In the genomic region with DNA sequence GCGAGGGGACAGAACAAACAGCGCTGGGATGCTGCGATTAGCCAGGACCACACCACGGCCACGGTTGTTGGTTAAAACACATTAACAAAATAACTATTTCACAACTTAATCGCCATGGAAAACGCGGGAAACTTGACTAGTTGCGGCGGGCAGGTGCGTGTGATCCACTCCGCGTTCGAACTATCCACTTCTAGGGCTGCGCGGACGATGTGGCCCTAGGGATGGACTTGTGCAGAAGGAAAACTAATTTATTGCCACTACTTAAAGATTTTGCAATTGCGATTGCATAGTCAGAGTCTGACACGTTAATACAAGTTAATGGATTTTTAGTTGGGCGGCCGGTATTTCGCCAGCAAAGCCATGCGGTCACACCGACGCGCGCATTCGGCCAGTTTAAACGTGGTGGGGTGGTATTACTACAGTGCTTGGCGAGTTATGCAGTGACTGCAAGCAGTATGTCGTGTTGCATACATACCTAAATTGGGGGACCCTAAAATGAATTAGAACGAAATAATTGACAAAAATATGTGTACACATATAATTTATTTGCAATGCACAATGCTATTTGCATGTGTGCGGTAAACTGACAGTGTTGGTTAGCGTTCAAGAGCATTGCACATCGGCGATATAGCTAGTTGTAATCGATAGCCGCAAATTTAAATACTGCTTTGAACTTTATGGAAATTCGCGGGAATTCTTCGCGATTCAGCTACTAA, we compare ENCODE assay signal across 2 fruit fly cellular contexts.
A peak's percentile ranks its signal among the peaks of the same experiment; 100 is the strongest.
TF ChIP-seq lines count a peak whose summit lies in the region.

Gene Rbf, minus strand, starts transcription at position 323 of the 716 bp plus-strand sequence.

TF ChIP-seq in whole organism, embryonic, 481 proteins besides CTCF, POLR2A, EP300 and RAD21 (continued from another document and continues in another):
- TF ChIP-seq Hr3 (GFP tag; optimal IDR thresholded peaks at IDR 0.05; lab: Kevin White, UChicago) (no peak), CG14441 (GFP tag; IDR thresholded peaks at IDR 0.05; lab: Robert Waterston, UW) (no peak), B-H2 (GFP tag; optimal IDR thresholded peaks at IDR 0.05; lab: Kevin White, UChicago) (no peak), Six4 (GFP tag; optimal IDR thresholded peaks at IDR 0.05; lab: Kevin White, UChicago) (no peak), CG31441 (GFP tag; IDR thresholded peaks at IDR 0.05; lab: Robert Waterston, UW) (no peak), CG11247 (GFP tag; IDR thresholded peaks at IDR 0.05; lab: Robert Waterston, UW) (no peak), ttk (GFP tag; IDR thresholded peaks at IDR 0.05; lab: Robert Waterston, UW) (no peak), CG34224 (GFP tag; IDR thresholded peaks at IDR 0.05; lab: Robert Waterston, UW; ENCODE audit: partially characterized antibody) (0 out of 3 replicates have a peak, but pooled peaks have one; percentile 25), cato (GFP tag; optimal IDR thresholded peaks at IDR 0.05; lab: Kevin White, UChicago; ENCODE audit: borderline replicate concordance) (no peak), CG31365 (tag; optimal IDR thresholded peaks at IDR 0.05; lab: Kevin White, UChicago) (no peak), tll (GFP tag; optimal IDR thresholded peaks at IDR 0.05; lab: Kevin White, UChicago) (no peak), dmrt11E (tag; optimal IDR thresholded peaks at IDR 0.05; lab: Kevin White, UChicago) (no peak), grn (GFP tag; optimal IDR thresholded peaks at IDR 0.05; lab: Kevin White, UChicago) (no peak), CG15011 (GFP tag; optimal IDR thresholded peaks at IDR 0.05; lab: Kevin White, UChicago) (no peak), CG10654 (GFP tag; optimal IDR thresholded peaks at IDR 0.05; lab: Kevin White, UChicago) (no peak), HHEX (GFP tag; optimal IDR thresholded peaks at IDR 0.05; lab: Kevin White, UChicago) (no peak), HmgZ (tag; optimal IDR thresholded peaks at IDR 0.05; lab: Kevin White, UChicago) (no peak), CG7357 (GFP tag; IDR thresholded peaks at IDR 0.05; lab: Robert Waterston, UW) (no peak), CG12299 (tag; optimal IDR thresholded peaks at IDR 0.05; lab: Kevin White, UChicago) (no peak), CG15269 (tag; optimal IDR thresholded peaks at IDR 0.05; lab: Kevin White, UChicago) (no peak), pzg (GFP tag; optimal IDR thresholded peaks at IDR 0.05; lab: Kevin White, UChicago) (peak; percentile 69), tx (GFP tag; optimal IDR thresholded peaks at IDR 0.05; lab: Kevin White, UChicago) (no peak), Eip74EF (GFP tag; optimal IDR thresholded peaks at IDR 0.05; lab: Kevin White, UChicago) (no peak), Poxn (GFP tag; IDR thresholded peaks at IDR 0.05; lab: Robert Waterston, UW) (no peak), pan (optimal IDR thresholded peaks at IDR 0.05; lab: Kevin White, UChicago) (no peak), pan (GFP tag; optimal IDR thresholded peaks at IDR 0.05 in 1 of 2, IDR thresholded peaks at IDR 0.05 in 1 of 2) (no peak), sd (tag; optimal IDR thresholded peaks at IDR 0.05; lab: Kevin White, UChicago) (no peak), CG9932 (GFP tag; IDR thresholded peaks at IDR 0.05; lab: Robert Waterston, UW) (peak; percentile 36), rib (GFP tag; IDR thresholded peaks at IDR 0.05; lab: Robert Waterston, UW) (no peak), CG13287 (GFP tag; IDR thresholded peaks at IDR 0.05; lab: Robert Waterston, UW; ENCODE audit: partially characterized antibody) (peak; percentile 55; the same call in 1 of the 2 replicates), tap (tag; optimal IDR thresholded peaks at IDR 0.05; lab: Kevin White, UChicago) (no peak), gsb-n (tag; optimal IDR thresholded peaks at IDR 0.05; lab: Kevin White, UChicago) (no peak), HLH4C (GFP tag; IDR thresholded peaks at IDR 0.05; lab: Robert Waterston, UW; ENCODE audit: partially characterized antibody) (peak; percentile 43; the same call in 2 of the 3 replicates), CG8478 (optimal IDR thresholded peaks at IDR 0.05; lab: Kevin White, UChicago) (no peak), aop (GFP tag; IDR thresholded peaks at IDR 0.05; lab: Robert Waterston, UW) (no peak), CG11723 (GFP tag; optimal IDR thresholded peaks at IDR 0.05; lab: Kevin White, UChicago) (no peak), mld (GFP tag; IDR thresholded peaks at IDR 0.05; lab: Robert Waterston, UW; ENCODE audit: partially characterized antibody) (no peak), ci (GFP tag; IDR thresholded peaks at IDR 0.05; lab: Robert Waterston, UW) (no peak), br (optimal IDR thresholded peaks at IDR 0.05; lab: Kevin White, UChicago) (no peak), CG2712 (tag; optimal IDR thresholded peaks at IDR 0.05; lab: Kevin White, UChicago) (peak; percentile 6), trh (GFP tag; optimal IDR thresholded peaks at IDR 0.05; lab: Kevin White, UChicago) (no peak), CG17612 (GFP tag; IDR thresholded peaks at IDR 0.05; lab: Robert Waterston, UW) (no peak), BtbVII (GFP tag; optimal IDR thresholded peaks at IDR 0.05; lab: Kevin White, UChicago) (no peak), PHDP (tag; optimal IDR thresholded peaks at IDR 0.05; lab: Kevin White, UChicago) (no peak), CG17802 (tag; optimal IDR thresholded peaks at IDR 0.05; lab: Kevin White, UChicago) (no peak), CG2116 (GFP tag; optimal IDR thresholded peaks at IDR 0.05; lab: Kevin White, UChicago) (peak; percentile 62), CG9609 (GFP tag; optimal IDR thresholded peaks at IDR 0.05; lab: Kevin White, UChicago) (no peak), hkb (optimal IDR thresholded peaks at IDR 0.05; lab: Kevin White, UChicago) (no peak), hkb (GFP tag; IDR thresholded peaks at IDR 0.05; lab: Robert Waterston, UW) (no peak), Blimp-1 (GFP tag; optimal IDR thresholded peaks at IDR 0.05; lab: Kevin White, UChicago) (no peak), CG16813 (GFP tag; IDR thresholded peaks at IDR 0.05; lab: Robert Waterston, UW; ENCODE audit: partially characterized antibody) (peak; percentile 62), CG10979 (tag; optimal IDR thresholded peaks at IDR 0.05; lab: Kevin White, UChicago) (no peak), CG43689 (GFP tag; IDR thresholded peaks at IDR 0.05; lab: Robert Waterston, UW) (no peak), CG2202 (tag; optimal IDR thresholded peaks at IDR 0.05; lab: Kevin White, UChicago) (no peak), CG2129 (GFP tag; IDR thresholded peaks at IDR 0.05; lab: Robert Waterston, UW; ENCODE audit: partially characterized antibody) (peak; percentile 39; the same call in 1 of the 2 replicates), nmo (GFP tag; optimal IDR thresholded peaks at IDR 0.05; lab: Kevin White, UChicago) (peak; percentile 42), btn (GFP tag; optimal IDR thresholded peaks at IDR 0.05; lab: Kevin White, UChicago) (no peak), inv (GFP tag; IDR thresholded peaks at IDR 0.05; lab: Robert Waterston, UW; ENCODE audit: partially characterized antibody) (peak; percentile 32), CG12155 (GFP tag; optimal IDR thresholded peaks at IDR 0.05; lab: Kevin White, UChicago) (no peak), dm (GFP tag; optimal IDR thresholded peaks at IDR 0.05; lab: Kevin White, UChicago) (peak; percentile 25), lab (GFP tag; optimal IDR thresholded peaks at IDR 0.05; lab: Kevin White, UChicago) (no peak), eve (GFP tag; optimal IDR thresholded peaks at IDR 0.05; lab: Kevin White, UChicago) (no peak)

TF ChIP-seq in whole organism, prepupa, 60 proteins besides CTCF, POLR2A, EP300 and RAD21 (continued from another document):
- TF ChIP-seq eg (GFP tag; IDR thresholded peaks at IDR 0.05; lab: Robert Waterston, UW) (no peak), vri (GFP tag; optimal IDR thresholded peaks at IDR 0.05; lab: Kevin White, UChicago) (no peak)
